Worm (Caenorhabditis elegans) whole organism, L2 larva: ENCODE data around the gene T26H5.9.

Source experiments
- F13H6.1 ChIP-seq: sonication (generic microtip); optimal IDR thresholded peaks from 2 replicates; lab custom pipeline; 2016; ENCODE audit warnings: missing genetic modification characterization, missing compliant biosample characterization
- Y55F3AM.14 ChIP-seq: fragments of 200-800 bp; sonication (Bioruptor generic); optimal IDR thresholded peaks from 2 replicates; lab custom pipeline; 2018; ENCODE audit warnings: mild to moderate bottlenecking, missing genetic modification characterization, missing compliant biosample characterization
- ZK546.5 ChIP-seq: sonication (generic microtip); optimal IDR thresholded peaks from 2 replicates; lab custom pipeline; 2017; ENCODE audit warnings: missing biosample characterization, missing genetic modification characterization
- alr-1 ChIP-seq: fragments of 150-350 bp; optimal IDR thresholded peaks from 2 replicates; lab custom pipeline; 2014; ENCODE audit warnings: missing biosample characterization, missing genetic modification characterization
- aly-2 ChIP-seq: fragments of 150-350 bp; optimal IDR thresholded peaks from 2 replicates; lab custom pipeline; 2014; ENCODE audit warnings: missing biosample characterization, missing genetic modification characterization
- blmp-1 ChIP-seq: sonication (generic microtip); optimal IDR thresholded peaks from 2 replicates; lab custom pipeline; 2017; ENCODE audit warnings: missing genetic modification characterization, mild to moderate bottlenecking, missing compliant biosample characterization, antibody characterized with exemption, moderate library complexity; ENCODE audit not compliant: insufficient read depth
- ceh-82 ChIP-seq: fragments of 150-350 bp; optimal IDR thresholded peaks from 2 replicates; lab custom pipeline; 2014; ENCODE audit warnings: missing biosample characterization, missing genetic modification characterization
- crh-2 ChIP-seq: sonication (generic microtip); optimal IDR thresholded peaks from 2 replicates; lab custom pipeline; 2017; ENCODE audit warnings: missing biosample characterization, missing genetic modification characterization
- egl-27 ChIP-seq: sonication (generic microtip); optimal IDR thresholded peaks from 3 replicates; lab custom pipeline; 2017; ENCODE audit warnings: missing biosample characterization, missing genetic modification reagents, missing genetic modification characterization
- elt-3 ChIP-seq: sonication (generic microtip); optimal IDR thresholded peaks from 2 replicates; lab custom pipeline; 2017; ENCODE audit warnings: missing biosample characterization, missing genetic modification characterization
- fos-1 ChIP-seq: fragments of 150-350 bp; optimal IDR thresholded peaks from 2 replicates; lab custom pipeline; 2014; ENCODE audit warnings: missing biosample characterization, missing genetic modification characterization
- gmeb-1 ChIP-seq: fragments of 150-350 bp; optimal IDR thresholded peaks from 2 replicates; lab custom pipeline; 2014; ENCODE audit warnings: missing biosample characterization, missing genetic modification characterization
- lsy-2 ChIP-seq, 2 experiments: fragments of 150-350 bp in 1 of 2; sonication (generic microtip) in 1 of 2; optimal IDR thresholded peaks; 2 replicates each; lab custom pipeline; 2014 to 2017; ENCODE audit warnings: missing biosample characterization in 2 of 2, missing genetic modification characterization in 2 of 2
- mdl-1 ChIP-seq, 2 experiments: fragments of 150-350 bp in 1 of 2; sonication (generic microtip) in 1 of 2; optimal IDR thresholded peaks; 2 replicates each; lab custom pipeline; 2017; ENCODE audit warnings: missing biosample characterization in 2 of 2, missing genetic modification characterization in 2 of 2
- nhr-10 ChIP-seq: sonication (generic microtip); optimal IDR thresholded peaks from 2 replicates; lab custom pipeline; 2017; ENCODE audit warnings: missing biosample characterization, missing genetic modification characterization
- nhr-11 ChIP-seq: fragments of 150-350 bp; optimal IDR thresholded peaks from 2 replicates; lab custom pipeline; 2014; ENCODE audit warnings: missing biosample characterization, missing genetic modification characterization
- nhr-12 ChIP-seq: fragments of 150-350 bp; optimal IDR thresholded peaks from 2 replicates; lab custom pipeline; 2014; ENCODE audit warnings: missing biosample characterization, missing genetic modification characterization
- nhr-129 ChIP-seq: fragments of 150-350 bp; optimal IDR thresholded peaks from 2 replicates; lab custom pipeline; 2014; ENCODE audit warnings: missing biosample characterization, missing genetic modification characterization
- nhr-21 ChIP-seq: fragments of 150-350 bp; optimal IDR thresholded peaks from 2 replicates; lab custom pipeline; 2014; ENCODE audit warnings: missing biosample characterization, missing genetic modification characterization
- nhr-237 ChIP-seq: fragments of 150-350 bp; optimal IDR thresholded peaks from 2 replicates; lab custom pipeline; 2014; ENCODE audit warnings: missing biosample characterization, missing genetic modification characterization
- nhr-25 ChIP-seq: fragments of 150-350 bp; sonication (generic microtip); optimal IDR thresholded peaks from 3 replicates; lab custom pipeline; 2014; ENCODE audit warnings: missing biosample characterization, missing genetic modification characterization
- nhr-6 ChIP-seq: fragments of 150-350 bp; optimal IDR thresholded peaks from 2 replicates; lab custom pipeline; 2014; ENCODE audit warnings: missing biosample characterization, missing genetic modification characterization
- nhr-77 ChIP-seq: fragments of 150-350 bp; optimal IDR thresholded peaks from 2 replicates; lab custom pipeline; 2014; ENCODE audit warnings: missing biosample characterization, missing genetic modification characterization
- peb-1 ChIP-seq: fragments of 150-350 bp; optimal IDR thresholded peaks from 2 replicates; lab custom pipeline; 2014; ENCODE audit warnings: missing biosample characterization, missing genetic modification characterization
- sem-4 ChIP-seq: fragments of 150-350 bp; optimal IDR thresholded peaks from 2 replicates; lab custom pipeline; 2014; ENCODE audit warnings: missing biosample characterization, missing genetic modification reagents, missing genetic modification characterization
- skn-1 ChIP-seq: sonication (generic microtip); optimal IDR thresholded peaks from 2 replicates; lab custom pipeline; 2017; ENCODE audit warnings: missing biosample characterization, missing genetic modification characterization
- sma-3 ChIP-seq: sonication (generic microtip); optimal IDR thresholded peaks from 2 replicates; lab custom pipeline; 2016; ENCODE audit warnings: missing genetic modification reagents, missing genetic modification characterization, missing compliant biosample characterization
- sma-9 ChIP-seq, 2 experiments: fragments of 150-350 bp in 1 of 2; sonication (generic microtip) in 1 of 2; optimal IDR thresholded peaks; 2 replicates each; lab custom pipeline; 2014 to 2016; ENCODE audit warnings: missing genetic modification characterization in 2 of 2, mild to moderate bottlenecking in 1 of 2, missing biosample characterization in 1 of 2, missing compliant biosample characterization in 1 of 2, missing genetic modification reagents in 1 of 2, moderate library complexity in 1 of 2
- snpc-4 ChIP-seq: fragments of 150-350 bp; optimal IDR thresholded peaks from 2 replicates; lab custom pipeline; 2014; ENCODE audit warnings: missing biosample characterization, missing genetic modification characterization
- unc-39 ChIP-seq: fragments of 150-350 bp; optimal IDR thresholded peaks from 2 replicates; lab custom pipeline; 2014; ENCODE audit warnings: missing biosample characterization, missing genetic modification characterization
- ztf-1 ChIP-seq: fragments of 200-800 bp; sonication (Bioruptor generic); conservative IDR thresholded peaks from 2 replicates; pipeline ENCODE4 v1.3.6; 2022; ENCODE audit warnings: missing genetic modification characterization, missing compliant biosample characterization
- ztf-11 ChIP-seq: sonication (generic microtip); optimal IDR thresholded peaks from 2 replicates; lab custom pipeline; 2017; ENCODE audit warnings: missing biosample characterization, missing genetic modification characterization
- ztf-4 ChIP-seq: fragments of 150-350 bp; optimal IDR thresholded peaks from 2 replicates; lab custom pipeline; 2014; ENCODE audit warnings: missing biosample characterization, missing genetic modification characterization

Gene T26H5.9

DNA sequence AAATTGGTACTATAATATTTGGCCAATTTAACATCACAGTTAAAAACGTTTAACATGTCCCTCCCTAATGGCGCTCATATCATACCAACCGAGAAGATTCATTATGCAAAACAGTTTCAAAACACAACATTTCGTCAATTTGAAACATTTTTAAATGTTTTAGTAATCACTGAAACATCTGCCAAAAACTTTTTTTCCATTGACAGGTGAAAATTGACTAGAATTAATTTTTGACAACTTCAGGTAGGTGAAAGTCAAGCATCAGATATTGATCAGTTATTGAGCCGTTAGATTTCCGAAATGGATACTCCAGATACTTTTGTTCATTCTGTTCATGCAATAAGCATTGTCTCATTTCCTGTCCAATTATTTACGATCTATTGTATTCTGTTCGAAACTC lies 37.8 kb upstream of the T26H5.9 start, which contains the start of gene srh-257:
TSS of gene srh-257 (plus strand) at position 301 of the 400 bp plus-strand sequence.
- TF ChIP-seq nhr-11 (tag; lab: Kevin White, UChicago) (no peak), peb-1 (no peak), sma-9 (GFP tag; optimal IDR thresholded peaks at IDR 0.05; lab: Kevin White, UChicago) (no peak), sma-9 (tag; optimal IDR thresholded peaks at IDR 0.05; lab: Kevin White, UChicago) (no peak), Y55F3AM.14 (GFP tag; lab: Kevin White, UChicago) (no peak), nhr-129 (no peak)

DNA sequence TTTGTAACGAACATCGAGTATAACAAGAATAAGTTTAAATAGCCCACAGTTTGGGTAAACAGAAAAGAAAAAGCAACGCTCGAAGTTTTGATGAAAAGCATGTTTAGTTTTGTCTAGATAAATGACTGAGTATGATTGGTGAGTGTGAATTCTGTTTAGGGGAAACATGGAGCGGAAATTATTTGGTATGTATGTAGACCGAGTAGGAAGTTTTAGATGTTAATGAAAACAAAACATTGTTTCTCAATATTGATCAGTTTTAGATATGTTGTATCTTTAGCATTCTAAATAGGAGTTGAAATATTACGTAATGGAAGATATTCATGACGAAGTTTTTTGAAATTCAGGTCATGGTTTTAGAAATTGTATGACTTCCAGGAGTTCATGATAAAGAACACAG lies 32.1 kb upstream of the T26H5.9 start, which contains the start of gene srbc-63:
TSS of gene srbc-63 (minus strand) at position 101 of the 400 bp plus-strand sequence.
- TF ChIP-seq gmeb-1 (no peak), sma-3 (GFP tag; lab: Kevin White, UChicago) (no peak), nhr-21 (tag; lab: Kevin White, UChicago) (no peak), lsy-2 (tag; optimal IDR thresholded peaks at IDR 0.05; lab: Kevin White, UChicago) (no peak)
- TF ChIP-seq, all 48 proteins: peak for 0

DNA sequence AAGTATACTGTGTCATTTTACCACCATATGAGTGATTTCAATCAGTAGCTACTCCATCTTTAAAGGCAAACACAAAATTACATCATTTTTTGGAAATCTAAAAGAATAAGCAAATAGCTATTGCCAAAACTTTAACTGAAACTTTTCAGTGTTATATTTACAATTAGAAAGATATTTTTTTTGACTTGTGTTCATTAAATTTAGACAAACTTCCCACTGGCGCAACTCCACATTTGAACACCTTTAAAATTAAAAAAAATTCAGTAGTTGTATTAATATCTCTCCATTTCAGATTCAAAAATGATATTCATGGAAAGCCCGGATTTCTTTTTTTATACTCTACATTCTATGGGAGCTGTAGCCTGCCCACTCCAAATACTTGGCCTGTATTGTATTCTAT lies 30.9 kb upstream of the T26H5.9 start, which contains the start of gene srh-264:
TSS of gene srh-264 (plus strand) at position 301 of the 400 bp plus-strand sequence.
- TF ChIP-seq egl-27 (tag; lab: Kevin White, UChicago) (no peak), snpc-4 (tag; lab: Kevin White, UChicago) (no peak), nhr-25 (no peak), nhr-10 (tag; lab: Kevin White, UChicago) (no peak), nhr-6 (tag; lab: Kevin White, UChicago) (no peak), nhr-12 (tag; lab: Kevin White, UChicago) (no peak), alr-1 (tag; lab: Kevin White, UChicago) (no peak), blmp-1 (no peak), fos-1 (tag; lab: Kevin White, UChicago) (no peak), nhr-77 (tag; lab: Kevin White, UChicago) (no peak), crh-2 (tag; lab: Kevin White, UChicago) (no peak), skn-1 (tag; lab: Kevin White, UChicago) (no peak), elt-3 (tag; lab: Kevin White, UChicago) (no peak), aly-2 (no peak), gmeb-1 (no peak), nhr-21 (tag; lab: Kevin White, UChicago) (no peak)

DNA sequence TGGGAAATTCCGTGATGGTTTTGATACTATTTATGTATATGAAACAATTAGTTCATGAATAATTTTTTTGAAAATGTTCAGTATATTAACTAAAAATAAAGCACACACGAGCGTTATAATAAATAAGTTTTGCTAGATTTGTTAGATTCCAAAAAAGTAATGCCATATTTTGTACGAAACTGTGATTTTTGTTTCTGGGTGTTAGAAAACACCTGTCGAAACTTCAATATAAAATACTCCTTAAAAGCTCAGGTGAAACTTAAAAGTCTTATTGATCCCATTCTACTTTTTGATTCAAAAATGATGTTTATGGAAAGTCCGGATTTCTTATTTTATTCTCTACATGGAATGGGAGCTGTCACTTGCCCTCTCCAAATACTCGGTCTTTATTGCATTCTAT lies 28.8 kb upstream of the T26H5.9 start, which contains the start of gene srh-265:
TSS of gene srh-265 (plus strand) at position 301 of the 400 bp plus-strand sequence.
- TF ChIP-seq F13H6.1 (tag; lab: Kevin White, UChicago) (no peak), nhr-10 (tag; lab: Kevin White, UChicago) (no peak), ztf-1 (no peak), nhr-25 (no peak), nhr-12 (tag; lab: Kevin White, UChicago) (no peak), mdl-1 (tag; optimal IDR thresholded peaks at IDR 0.05; lab: Kevin White, UChicago) (no peak), elt-3 (tag; lab: Kevin White, UChicago) (no peak), ztf-11 (tag; lab: Kevin White, UChicago) (no peak), ztf-4 (tag; lab: Kevin White, UChicago) (no peak), ZK546.5 (tag; lab: Kevin White, UChicago) (no peak), Y55F3AM.14 (GFP tag; lab: Kevin White, UChicago) (no peak), crh-2 (tag; lab: Kevin White, UChicago) (no peak), nhr-21 (tag; lab: Kevin White, UChicago) (no peak), unc-39 (no peak), nhr-77 (tag; lab: Kevin White, UChicago) (no peak), sma-9 (GFP tag; optimal IDR thresholded peaks at IDR 0.05; lab: Kevin White, UChicago) (no peak), sma-9 (tag; optimal IDR thresholded peaks at IDR 0.05; lab: Kevin White, UChicago) (no peak), nhr-237 (tag; lab: Kevin White, UChicago) (no peak), snpc-4 (tag; lab: Kevin White, UChicago) (no peak), nhr-6 (tag; lab: Kevin White, UChicago) (no peak)

DNA sequence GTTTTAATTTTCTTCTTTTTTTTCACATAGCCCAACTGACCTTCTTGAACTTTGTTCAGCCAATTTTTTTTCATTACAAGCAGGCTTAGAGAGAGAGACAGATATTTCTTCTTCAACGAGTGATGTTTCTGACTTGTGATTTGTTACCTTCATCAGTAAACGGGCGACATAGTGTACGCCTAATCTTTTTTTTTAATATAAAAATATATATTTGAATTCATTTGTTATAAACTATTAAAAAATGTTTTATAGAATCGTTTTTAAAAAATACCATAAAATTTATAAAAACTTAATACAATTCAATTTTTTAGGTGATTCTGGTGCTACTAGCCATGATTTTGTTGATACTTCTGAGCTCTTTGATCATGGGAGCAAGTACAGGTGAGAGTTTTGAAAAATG lies 26.9 kb upstream of the T26H5.9 start, which contains the start of gene T06E6.10:
TSS of gene T06E6.10 (plus strand) at position 301 of the 400 bp plus-strand sequence.
- TF ChIP-seq ceh-82 (tag; lab: Kevin White, UChicago) (no peak), F13H6.1 (tag; lab: Kevin White, UChicago) (no peak), sem-4 (tag; lab: Kevin White, UChicago) (no peak), nhr-25 (no peak), Y55F3AM.14 (GFP tag; lab: Kevin White, UChicago) (no peak)
